Worm (Caenorhabditis elegans): ENCODE results near the gene C06B8.2.

Gene C06B8.2

ce11 chrV:15465032-15465727 is 13.4 kb downstream of the C06B8.2 start, which contains the start of gene pqn-71 (continued):
- no peak for TF ChIP-seq ztf-7 (tag; optimal IDR thresholded peaks at IDR 0.05)
- peak; percentile 91 for TF ChIP-seq nhr-48 (tag; optimal IDR thresholded peaks at IDR 0.05)
- TF ChIP-seq hif-1 (tag; optimal IDR thresholded peaks at IDR 0.05), result peak; percentile 47 to 74
- TF ChIP-seq lin-39 (tag; optimal IDR thresholded peaks at IDR 0.05), result no peak
- no peak; the same call in none of the 2 replicates for TF ChIP-seq pha-4 (GFP tag; IDR thresholded peaks at IDR 0.05)
- peak; percentile 53 for TF ChIP-seq pha-4 (tag; optimal IDR thresholded peaks at IDR 0.05)
- peak; percentile 93 for TF ChIP-seq lin-29 (GFP tag; IDR thresholded peaks at IDR 0.05)
- TF ChIP-seq ama-1 (optimal IDR thresholded peaks at IDR 0.05), result no peak
- peak; percentile 93 for TF ChIP-seq lin-13 (GFP tag; optimal IDR thresholded peaks at IDR 0.05)

ce11 chrV:15464402-15464801 is 14.1 kb downstream of the C06B8.2 start, which contains the start of gene rocf-1:
TSS of gene rocf-1 (minus strand) at chrV:15464502.
- TF ChIP-seq lin-1 (GFP tag; IDR thresholded peaks at IDR 0.05), result no peak
- 0 out of 2 replicates have a peak, but pooled peaks have one; percentile 31 for TF ChIP-seq dmd-8 (GFP tag; IDR thresholded peaks at IDR 0.05)

DNA sequence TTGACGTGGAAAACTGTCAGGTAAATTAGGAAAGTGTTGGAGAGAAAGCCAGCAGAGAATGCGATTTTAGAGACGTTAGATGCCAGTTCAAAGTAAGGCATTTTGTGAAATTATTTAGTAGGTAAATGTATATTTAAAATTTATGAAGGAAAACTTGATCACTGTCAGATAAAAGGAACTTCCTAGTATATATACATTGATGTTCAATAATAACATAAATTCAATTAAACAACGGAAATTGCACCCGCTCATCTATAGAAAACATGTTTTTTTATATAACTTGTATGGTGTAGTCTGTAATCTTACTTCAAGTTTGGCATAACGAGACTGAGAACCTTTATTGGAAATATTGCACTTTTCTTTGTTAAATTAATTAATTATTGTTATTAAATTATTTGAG is 19.5 kb downstream of the C06B8.2 start, which contains the start of gene str-71:
TSS of gene str-71 (minus strand) at position 101 of the 400 bp plus-strand sequence.
- TF ChIP-seq Y105C5A.15 (GFP tag; IDR thresholded peaks at IDR 0.05) (no peak), aha-1 (tag) (peak; percentile 83)

DNA sequence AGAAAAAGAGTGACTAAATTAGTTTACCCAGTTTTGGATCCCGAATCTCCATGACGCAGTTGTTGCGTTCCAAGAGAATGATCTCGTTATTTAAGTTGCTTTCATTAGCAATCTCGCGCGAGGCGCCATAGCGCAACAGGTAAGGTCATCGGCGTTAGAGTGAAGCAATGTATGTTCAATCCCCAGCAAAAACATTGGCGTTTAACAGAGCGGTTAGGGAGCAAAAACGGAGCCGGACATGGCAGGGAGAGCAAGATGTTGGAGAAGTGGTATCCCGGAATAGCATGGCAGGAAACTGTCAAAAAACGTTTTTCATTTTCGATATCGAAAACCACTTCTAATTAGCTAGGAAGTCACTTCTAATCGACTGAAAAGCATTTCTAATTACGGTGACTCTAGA is 24.2 kb downstream of the C06B8.2 start:
- TF ChIP-seq ctbp-1 (GFP tag; IDR thresholded peaks at IDR 0.05) (no peak), saeg-2 (GFP tag; IDR thresholded peaks at IDR 0.05) (no peak), mdt-29 (GFP tag; IDR thresholded peaks at IDR 0.05) (peak; percentile 26; the same call in 1 of the 2 replicates), Y5F2A.4 (GFP tag; optimal IDR thresholded peaks at IDR 0.05) (no peak), mxl-3 (GFP tag; optimal IDR thresholded peaks at IDR 0.05) (no peak), set-16 (GFP tag; IDR thresholded peaks at IDR 0.05) (no peak), zfp-2 (tag; optimal IDR thresholded peaks at IDR 0.05) (no peak), Y48G9A.11 (GFP tag; IDR thresholded peaks at IDR 0.05) (0 out of 2 replicates have a peak, but pooled peaks have one; percentile 34), unc-39 (tag; optimal IDR thresholded peaks at IDR 0.05) (no peak), egl-43 (GFP tag; IDR thresholded peaks at IDR 0.05) (peak; percentile 89; the same call in 1 of the 2 replicates), Y105C5A.15 (GFP tag; IDR thresholded peaks at IDR 0.05) (peak; percentile 82; the same call in 1 of the 2 replicates), zag-1 (tag; optimal IDR thresholded peaks at IDR 0.05) (no peak), ceh-28 (tag; optimal IDR thresholded peaks at IDR 0.05) (no peak), tra-1 (GFP tag; IDR thresholded peaks at IDR 0.05) (no peak), hlh-11 (tag; optimal IDR thresholded peaks at IDR 0.05) (no peak), nhr-42 (GFP tag; IDR thresholded peaks at IDR 0.05) (0 out of 2 replicates have a peak, but pooled peaks have one; percentile 26), madf-5 (GFP tag; IDR thresholded peaks at IDR 0.05) (peak in 1 of 2 experiments; percentile 65; a peak in 1 of 4 replicates), ceh-20 (GFP tag; IDR thresholded peaks at IDR 0.05) (no peak), F26F4.8 (GFP tag; conservative IDR thresholded peaks at IDR 0.05) (0 out of 2 replicates have a peak, but pooled peaks have one; percentile 66), lin-29 (GFP tag; IDR thresholded peaks at IDR 0.05) (no peak), mes-2 (tag; optimal IDR thresholded peaks at IDR 0.05; ENCODE audit: poor library complexity, severe bottlenecking) (peak; percentile 45), php-3 (GFP tag; IDR thresholded peaks at IDR 0.05) (0 out of 2 replicates have a peak, but pooled peaks have one; percentile 41), daf-16 (GFP tag; optimal IDR thresholded peaks at IDR 0.05) (peak in 1 of 2 experiments; percentile 37), daf-16 (tag; optimal IDR thresholded peaks at IDR 0.05) (no peak), hmg-1.1 (GFP tag; IDR thresholded peaks at IDR 0.05) (no peak), lin-1 (GFP tag; IDR thresholded peaks at IDR 0.05) (no peak), dmd-9 (GFP tag; IDR thresholded peaks at IDR 0.05) (no peak), arid-1 (GFP tag; conservative IDR thresholded peaks at IDR 0.05) (peak; percentile 75; the same call in 1 of the 2 replicates), hif-1 (tag; optimal IDR thresholded peaks at IDR 0.05) (no peak), aha-1 (tag) (no peak), fos-1 (tag; optimal IDR thresholded peaks at IDR 0.05) (no peak), ztf-11 (tag; optimal IDR thresholded peaks at IDR 0.05) (no peak), ceh-82 (tag; optimal IDR thresholded peaks at IDR 0.05) (no peak), daf-12 (tag; optimal IDR thresholded peaks at IDR 0.05) (no peak), jun-1 (tag; optimal IDR thresholded peaks at IDR 0.05) (no peak), dmd-8 (GFP tag; IDR thresholded peaks at IDR 0.05) (peak; percentile 87), D1046.2 (GFP tag; IDR thresholded peaks at IDR 0.05) (peak; percentile 53; the same call in 1 of the 2 replicates)

All from whole organism, L4 larva.